Worm (Caenorhabditis elegans) whole organism, L2 larva: Measurements from ENCODE around the gene W02F12.8.

ENCODE experiments used
- ama-1 ChIP-seq: fragments of 150-350 bp; optimal IDR thresholded peaks from 2 replicates; lab custom pipeline; 2018; ENCODE audit warnings: inconsistent platforms
- fos-1 ChIP-seq: fragments of 150-350 bp; optimal IDR thresholded peaks from 2 replicates; lab custom pipeline; 2014; ENCODE audit warnings: missing biosample characterization, missing genetic modification characterization
- mdl-1 ChIP-seq, 2 experiments: fragments of 150-350 bp in 1 of 2; sonication (generic microtip) in 1 of 2; optimal IDR thresholded peaks; 2 replicates each; lab custom pipeline; 2017; ENCODE audit warnings: missing biosample characterization in 2 of 2, missing genetic modification characterization in 2 of 2
- nhr-237 ChIP-seq: fragments of 150-350 bp; optimal IDR thresholded peaks from 2 replicates; lab custom pipeline; 2014; ENCODE audit warnings: missing biosample characterization, missing genetic modification characterization
- sma-9 ChIP-seq, 2 experiments: fragments of 150-350 bp in 1 of 2; sonication (generic microtip) in 1 of 2; optimal IDR thresholded peaks; 2 replicates each; lab custom pipeline; 2014 to 2016; ENCODE audit warnings: missing genetic modification characterization in 2 of 2, mild to moderate bottlenecking in 1 of 2, missing biosample characterization in 1 of 2, missing compliant biosample characterization in 1 of 2, missing genetic modification reagents in 1 of 2, moderate library complexity in 1 of 2
- unc-39 ChIP-seq: fragments of 150-350 bp; optimal IDR thresholded peaks from 2 replicates; lab custom pipeline; 2014; ENCODE audit warnings: missing biosample characterization, missing genetic modification characterization

DNA sequence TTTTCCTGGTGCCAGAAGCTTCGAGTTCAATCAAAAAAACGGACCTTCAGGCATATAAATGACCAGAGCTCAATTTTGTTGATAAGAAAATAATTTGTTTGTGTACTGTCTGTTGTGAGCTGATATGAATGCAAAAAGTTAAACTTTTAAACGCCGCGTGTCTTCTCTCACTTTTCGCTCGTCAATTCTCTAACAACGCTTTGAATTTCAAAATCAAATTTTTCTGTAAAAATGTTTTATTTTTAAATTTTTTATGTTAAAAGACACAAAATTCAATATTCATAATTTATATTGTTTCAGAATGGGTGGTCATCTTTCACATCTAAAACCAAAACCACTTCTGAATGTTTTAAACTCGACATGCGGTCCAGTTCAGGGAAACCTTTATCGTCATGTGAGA lies 20.6 kb downstream of the W02F12.8 start, which contains the start of gene cest-31:
- TF ChIP-seq fos-1 (tag; lab: Kevin White, UChicago) (no peak), sma-9 (GFP tag; optimal IDR thresholded peaks at IDR 0.05; lab: Kevin White, UChicago) (no peak), sma-9 (tag; optimal IDR thresholded peaks at IDR 0.05; lab: Kevin White, UChicago) (no peak), ama-1 (lab: Kevin White, UChicago) (no peak), mdl-1 (tag; optimal IDR thresholded peaks at IDR 0.05; lab: Kevin White, UChicago) (no peak), nhr-237 (no peak), unc-39 (no peak)
